Worm (Caenorhabditis elegans) whole organism, L1 larva: ENCODE data around the gene F35D2.3.

Experiments used
- C04F5.9 ChIP-seq: sonication (generic microtip); optimal IDR thresholded peaks from 2 replicates; lab custom pipeline; 2016; ENCODE audit warnings: missing genetic modification characterization, missing compliant biosample characterization
- C16A3.4 ChIP-seq: fragments of 150-350 bp; optimal IDR thresholded peaks from 2 replicates; lab custom pipeline; 2014; ENCODE audit warnings: missing biosample characterization, missing genetic modification characterization
- Y116A8C.19 ChIP-seq: sonication (generic microtip); optimal IDR thresholded peaks from 2 replicates; lab custom pipeline; 2016; ENCODE audit warnings: missing compliant biosample characterization, missing genetic modification characterization, borderline replicate concordance
- aha-1 ChIP-seq: fragments of 150-350 bp; optimal IDR thresholded peaks from 2 replicates; lab custom pipeline; 2014; ENCODE audit warnings: missing biosample characterization, missing genetic modification characterization
- aly-2 ChIP-seq: fragments of 150-350 bp; optimal IDR thresholded peaks from 2 replicates; lab custom pipeline; 2014; ENCODE audit warnings: missing biosample characterization, missing genetic modification characterization
- blmp-1 ChIP-seq: fragments of 150-350 bp; optimal IDR thresholded peaks from 2 replicates; lab custom pipeline; 2014; ENCODE audit warnings: missing biosample characterization, missing genetic modification characterization
- ceh-63 ChIP-seq: fragments of 200-800 bp; sonication (Bioruptor generic); optimal IDR thresholded peaks from 2 replicates; lab custom pipeline; 2018; ENCODE audit warnings: mild to moderate bottlenecking, missing genetic modification characterization, missing compliant biosample characterization
- ceh-8 ChIP-seq: fragments of 200-800 bp; sonication (Bioruptor generic); optimal IDR thresholded peaks from 2 replicates; lab custom pipeline; 2018; ENCODE audit warnings: mild to moderate bottlenecking, missing genetic modification characterization, moderate library complexity, missing compliant biosample characterization
- ceh-82 ChIP-seq, 3 experiments: fragments of 150-350 bp in 1 of 3; sonication (generic microtip) in 2 of 3; optimal IDR thresholded peaks; 2 replicates each; lab custom pipeline; 2014 to 2017; ENCODE audit warnings: missing biosample characterization in 3 of 3, missing genetic modification characterization in 3 of 3
- ceh-90 ChIP-seq: sonication (generic microtip); optimal IDR thresholded peaks from 2 replicates; lab custom pipeline; 2016; ENCODE audit warnings: missing genetic modification characterization, missing compliant biosample characterization
- ces-1 ChIP-seq: fragments of 150-350 bp; optimal IDR thresholded peaks from 2 replicates; lab custom pipeline; 2014; ENCODE audit warnings: missing biosample characterization, missing genetic modification reagents, missing genetic modification characterization
- dsc-1 ChIP-seq: sonication (generic microtip); optimal IDR thresholded peaks from 2 replicates; lab custom pipeline; 2016; ENCODE audit warnings: mild to moderate bottlenecking, missing genetic modification characterization, missing compliant biosample characterization
- efl-1 ChIP-seq, 4 experiments: fragments of 150-350 bp; optimal IDR thresholded peaks in 3 of 4; peaks in 1 of 4; 1 replicate in 1 of 4; 2 replicates in 3 of 4; lab custom pipeline; 2014; ENCODE audit warnings: missing biosample characterization in 2 of 4, missing genetic modification characterization in 2 of 4, missing genetic modification reagents in 2 of 4
- efl-3 ChIP-seq: fragments of 200-800 bp; sonication (Bioruptor generic); optimal IDR thresholded peaks from 2 replicates; lab custom pipeline; 2018; ENCODE audit warnings: mild to moderate bottlenecking, missing genetic modification characterization, missing compliant biosample characterization
- egl-13 ChIP-seq: sonication (generic microtip); optimal IDR thresholded peaks from 2 replicates; lab custom pipeline; 2016; ENCODE audit warnings: missing genotype, missing genetic modification reagents, missing genetic modification characterization, missing compliant biosample characterization
- egl-27 ChIP-seq, 2 experiments: fragments of 150-350 bp in 1 of 2; sonication (generic microtip); optimal IDR thresholded peaks; 3 replicates each; lab custom pipeline; 2017 to 2018; ENCODE audit warnings: missing biosample characterization in 2 of 2, missing genetic modification characterization in 2 of 2, missing genetic modification reagents in 2 of 2
- elt-2 ChIP-seq: sonication (generic microtip); optimal IDR thresholded peaks from 2 replicates; lab custom pipeline; 2016; ENCODE audit warnings: missing genetic modification characterization, mild to moderate bottlenecking, inconsistent platforms, missing compliant biosample characterization, missing genetic modification reagents
- ets-5 ChIP-seq: fragments of 200-800 bp; sonication (Bioruptor generic); IDR thresholded peaks from 2 replicates; pipeline ENCODE4 v1.3.6; 2022; ENCODE audit warnings: missing genetic modification characterization, missing compliant biosample characterization
- grh-1 ChIP-seq: fragments of 200-800 bp; sonication (Bioruptor generic); IDR thresholded peaks from 2 replicates; pipeline ENCODE4 v1.3.6; 2022; ENCODE audit warnings: missing genetic modification reagents, missing genetic modification characterization, missing compliant biosample characterization
- irx-1 ChIP-seq: sonication (generic microtip); optimal IDR thresholded peaks from 2 replicates; lab custom pipeline; 2016; ENCODE audit warnings: missing genetic modification characterization, missing compliant biosample characterization
- lin-14 ChIP-seq: fragments of 200-800 bp; sonication (Bioruptor generic); optimal IDR thresholded peaks from 2 replicates; lab custom pipeline; 2018; ENCODE audit warnings: mild to moderate bottlenecking, missing genetic modification characterization, moderate library complexity, missing compliant biosample characterization
- lin-35 ChIP-seq, 2 experiments: fragments of 150-350 bp; optimal IDR thresholded peaks; 2 replicates each; lab custom pipeline; 2014; ENCODE audit warnings: missing biosample characterization in 2 of 2, missing genetic modification characterization in 2 of 2, missing genetic modification reagents in 2 of 2
- lsy-2 ChIP-seq, 2 experiments: fragments of 150-350 bp; optimal IDR thresholded peaks; 2 replicates each; lab custom pipeline; 2014; ENCODE audit warnings: missing biosample characterization in 2 of 2, missing genetic modification characterization in 2 of 2
- mef-2 ChIP-seq: fragments of 150-350 bp; optimal IDR thresholded peaks from 2 replicates; lab custom pipeline; 2014; ENCODE audit warnings: missing biosample characterization, missing genetic modification characterization
- mep-1 ChIP-seq: fragments of 150-350 bp; optimal IDR thresholded peaks from 2 replicates; lab custom pipeline; 2014; ENCODE audit warnings: missing biosample characterization, missing genetic modification characterization
- nhr-20 ChIP-seq: sonication (generic microtip); optimal IDR thresholded peaks from 2 replicates; lab custom pipeline; 2016; ENCODE audit warnings: mild to moderate bottlenecking, missing genetic modification characterization, missing compliant biosample characterization
- nhr-71 ChIP-seq: sonication (generic microtip); optimal IDR thresholded peaks from 2 replicates; lab custom pipeline; 2016; ENCODE audit warnings: mild to moderate bottlenecking, missing genetic modification characterization, moderate library complexity, missing compliant biosample characterization
- nhr-77 ChIP-seq: fragments of 150-350 bp; optimal IDR thresholded peaks from 2 replicates; lab custom pipeline; 2014; ENCODE audit warnings: missing biosample characterization, missing genetic modification characterization
- nhr-90 ChIP-seq: sonication (generic microtip); optimal IDR thresholded peaks from 2 replicates; lab custom pipeline; 2016; ENCODE audit warnings: mild to moderate bottlenecking, missing genetic modification characterization, missing compliant biosample characterization; ENCODE audit not compliant: poor library complexity
- pag-3 ChIP-seq: sonication (generic microtip); optimal IDR thresholded peaks from 2 replicates; lab custom pipeline; 2017; ENCODE audit warnings: missing genetic modification characterization, mild to moderate bottlenecking, missing compliant biosample characterization, antibody characterized with exemption, borderline replicate concordance; ENCODE audit not compliant: insufficient read depth
- rnt-1 ChIP-seq: sonication (generic microtip); optimal IDR thresholded peaks from 2 replicates; lab custom pipeline; 2016; ENCODE audit warnings: mild to moderate bottlenecking, missing genetic modification characterization, moderate library complexity, missing compliant biosample characterization
- snpc-4 ChIP-seq: fragments of 150-350 bp; optimal IDR thresholded peaks from 2 replicates; lab custom pipeline; 2014; ENCODE audit warnings: missing biosample characterization, missing genetic modification characterization
- snu-23 ChIP-seq: sonication (generic microtip); optimal IDR thresholded peaks from 2 replicates; lab custom pipeline; 2016; ENCODE audit warnings: missing genetic modification characterization, missing compliant biosample characterization
- sox-4 ChIP-seq: sonication (generic microtip); optimal IDR thresholded peaks from 2 replicates; lab custom pipeline; 2016; ENCODE audit warnings: missing genetic modification characterization, missing compliant biosample characterization
- sptf-1 ChIP-seq: fragments of 150-350 bp; optimal IDR thresholded peaks from 2 replicates; lab custom pipeline; 2014; ENCODE audit warnings: missing biosample characterization, missing genetic modification characterization
- swsn-7 ChIP-seq: sonication (generic microtip); optimal IDR thresholded peaks from 2 replicates; lab custom pipeline; 2016; ENCODE audit warnings: missing genetic modification characterization, missing compliant biosample characterization
- unc-62 ChIP-seq: fragments of 150-350 bp; optimal IDR thresholded peaks from 2 replicates; lab custom pipeline; 2014; ENCODE audit warnings: missing biosample characterization, missing genetic modification reagents, missing genetic modification characterization
- unc-86 ChIP-seq: sonication (generic microtip); optimal IDR thresholded peaks from 2 replicates; lab custom pipeline; 2016; ENCODE audit warnings: missing genetic modification characterization, missing compliant biosample characterization
- unc-98 ChIP-seq: fragments of 200-800 bp; sonication (Bioruptor generic); IDR thresholded peaks from 2 replicates; pipeline ENCODE4 v1.3.6; 2022; ENCODE audit warnings: missing genetic modification characterization, missing compliant biosample characterization
- ztf-11 ChIP-seq, 2 experiments: sonication (generic microtip); optimal IDR thresholded peaks; 2 replicates each; lab custom pipeline; 2016 to 2017; ENCODE audit warnings: missing genetic modification characterization in 2 of 2, missing biosample characterization in 1 of 2, missing compliant biosample characterization in 1 of 2

Gene F35D2.3

ce11 chrII:7605306-7605705 lies 34.9 kb downstream of the F35D2.3 start, which contains the start of gene osm-8:
Gene osm-8 (minus strand): TSS chrII:7605406.
- no peak for TF ChIP-seq unc-98 (GFP tag; lab: Robert Waterston, UW)
- no peak for TF ChIP-seq irx-1 (tag; lab: Kevin White, UChicago)
- TF ChIP-seq mef-2: no peak
- TF ChIP-seq blmp-1 (tag; lab: Kevin White, UChicago): peak; percentile 44

- no peak for TF ChIP-seq unc-86 (tag; lab: Kevin White, UChicago)
- TF ChIP-seq sox-4 (tag; lab: Kevin White, UChicago): no peak
- TF ChIP-seq ceh-82 (tag; optimal IDR thresholded peaks at IDR 0.05; lab: Kevin White, UChicago): no peak
- no peak for TF ChIP-seq ceh-8 (GFP tag; lab: Kevin White, UChicago)
- TF ChIP-seq lsy-2 (tag; optimal IDR thresholded peaks at IDR 0.05; lab: Kevin White, UChicago): no peak
- TF ChIP-seq pag-3 (tag; lab: Kevin White, UChicago): no peak
- TF ChIP-seq unc-62 (GFP tag; lab: Kevin White, UChicago): no peak
- TF ChIP-seq nhr-71: no peak
- no peak for TF ChIP-seq C04F5.9
- TF ChIP-seq egl-13: no peak
- TF ChIP-seq rnt-1 (tag; lab: Kevin White, UChicago): no peak
- TF ChIP-seq sptf-1: no peak
These were observed 37.5 kb downstream of the F35D2.3 start, which contains the start of gene lips-17 for ce11 chrII:7607953-7608352. Gene lips-17 (plus strand): TSS chrII:7608253.

- TF ChIP-seq nhr-90 (tag; lab: Kevin White, UChicago): no peak
- peak; percentile 19 for TF ChIP-seq dsc-1 (tag; lab: Kevin White, UChicago)
These were observed 42.9 kb downstream of the F35D2.3 start, which contains the start of the genes oig-4 and R07G3.7 for ce11 chrII:7613241-7613782. Gene oig-4 (plus strand): TSS chrII:7613541. Gene R07G3.7 (minus strand): TSS chrII:7613732.

- TF ChIP-seq C04F5.9 (no peak), lin-35 (GFP tag; optimal IDR thresholded peaks at IDR 0.05; lab: Kevin White, UChicago) (peak in 1 of 2 experiments; percentile 8), lin-14 (GFP tag; lab: Kevin White, UChicago) (peak; percentile 38), mep-1 (tag; lab: Kevin White, UChicago) (peak; percentile 14), lsy-2 (tag; optimal IDR thresholded peaks at IDR 0.05; lab: Kevin White, UChicago) (no peak), blmp-1 (tag; lab: Kevin White, UChicago) (peak; percentile 5)
These were observed 43.9 kb downstream of the F35D2.3 start for ce11 chrII:7614334-7614733.

- TF ChIP-seq rnt-1 (tag; lab: Kevin White, UChicago) (peak; percentile 16), efl-3 (no peak), swsn-7 (tag; lab: Kevin White, UChicago) (peak; percentile 23), lin-35 (GFP tag; optimal IDR thresholded peaks at IDR 0.05; lab: Kevin White, UChicago) (peak in 1 of 2 experiments; percentile 61), nhr-77 (tag; lab: Kevin White, UChicago) (no peak), ceh-8 (GFP tag; lab: Kevin White, UChicago) (no peak), unc-86 (tag; lab: Kevin White, UChicago) (no peak), snu-23 (GFP tag; lab: Kevin White, UChicago) (peak; percentile 40), ztf-11 (tag; optimal IDR thresholded peaks at IDR 0.05; lab: Kevin White, UChicago) (no peak), egl-27 (tag; optimal IDR thresholded peaks at IDR 0.05; lab: Kevin White, UChicago) (no peak), aly-2 (tag; lab: Kevin White, UChicago) (no peak), Y116A8C.19 (tag; lab: Kevin White, UChicago) (no peak), grh-1 (GFP tag; lab: Robert Waterston, UW) (no peak), unc-98 (GFP tag; lab: Robert Waterston, UW) (no peak), ceh-63 (no peak), C16A3.4 (peak; percentile 4), ces-1 (no peak), mep-1 (tag; lab: Kevin White, UChicago) (peak; percentile 17), lsy-2 (tag; optimal IDR thresholded peaks at IDR 0.05; lab: Kevin White, UChicago) (peak; percentile 10 to 48), snpc-4 (tag; lab: Kevin White, UChicago) (no peak), lin-14 (GFP tag; lab: Kevin White, UChicago) (peak; percentile 32), ceh-90 (tag; lab: Kevin White, UChicago) (no peak), nhr-90 (tag; lab: Kevin White, UChicago) (no peak), ets-5 (GFP tag; lab: Robert Waterston, UW) (no peak), efl-1 (optimal IDR thresholded peaks at IDR 0.05; lab: Kevin White, UChicago) (peak; percentile 30 to 49), efl-1 (GFP tag; optimal IDR thresholded peaks at IDR 0.05 in 1 of 2; lab: Kevin White, UChicago) (peak; percentile 20 to 78), elt-2 (tag; lab: Kevin White, UChicago) (no peak), nhr-71 (peak; percentile 45), aha-1 (tag; lab: Kevin White, UChicago) (no peak), nhr-20 (tag; lab: Kevin White, UChicago) (peak; percentile 35)
These were observed 45.0 kb downstream of the F35D2.3 start for ce11 chrII:7615318-7615891.
